Worm (Caenorhabditis elegans): ENCODE results near the gene col-36.

DNA sequence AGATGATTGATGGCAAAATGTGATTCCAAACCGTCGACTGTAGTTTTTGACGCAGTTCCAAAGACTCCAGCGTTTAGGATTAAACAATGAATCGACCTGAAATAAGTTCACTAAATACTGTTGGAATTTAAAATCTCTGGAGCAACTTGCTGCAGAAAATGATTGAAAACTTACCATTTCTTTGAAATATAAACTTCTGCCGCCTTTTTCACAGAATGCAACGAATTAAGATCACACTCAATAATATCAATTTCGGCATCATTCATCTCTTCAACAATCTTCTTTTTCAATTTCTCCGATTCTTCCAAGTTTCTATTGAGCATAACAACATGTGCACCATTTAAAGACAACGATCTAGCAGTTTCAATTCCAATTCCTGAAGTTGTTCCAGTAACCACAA lies 39.0 kb upstream of the col-36 start:
- TF ChIP-seq Y75B8A.6 (GFP tag; IDR thresholded peaks at IDR 0.05) (no peak), tra-1 (GFP tag; IDR thresholded peaks at IDR 0.05) (no peak), mdt-29 (GFP tag; IDR thresholded peaks at IDR 0.05) (no peak), F26F4.8 (GFP tag; conservative IDR thresholded peaks at IDR 0.05) (no peak), snpc-4 (tag; optimal IDR thresholded peaks at IDR 0.05) (no peak), nhr-25 (tag; optimal IDR thresholded peaks at IDR 0.05; ENCODE audit: borderline replicate concordance, insufficient read depth) (no peak), lin-29 (GFP tag; IDR thresholded peaks at IDR 0.05) (no peak), nhr-237 (tag; optimal IDR thresholded peaks at IDR 0.05) (no peak), fos-1 (tag; optimal IDR thresholded peaks at IDR 0.05) (no peak), ceh-62 (tag; optimal IDR thresholded peaks at IDR 0.05) (no peak), dmd-6 (GFP tag; IDR thresholded peaks at IDR 0.05) (no peak), nhr-77 (tag; optimal IDR thresholded peaks at IDR 0.05) (no peak), gei-8 (GFP tag; optimal IDR thresholded peaks at IDR 0.05) (no peak), unc-130 (GFP tag; optimal IDR thresholded peaks at IDR 0.05) (no peak)
